Worm (Caenorhabditis elegans): ENCODE results near the gene F59B1.4.

- no peak for TF ChIP-seq ces-1 (GFP tag; optimal IDR thresholded peaks at IDR 0.05)
- no peak for TF ChIP-seq unc-62 (GFP tag; optimal IDR thresholded peaks at IDR 0.05)
- TF ChIP-seq snpc-4 (tag; optimal IDR thresholded peaks at IDR 0.05) = no peak
- TF ChIP-seq pha-4 (tag; optimal IDR thresholded peaks at IDR 0.05) = no peak
- TF ChIP-seq mep-1 (tag; optimal IDR thresholded peaks at IDR 0.05) = no peak
- no peak for TF ChIP-seq bed-3 (GFP tag; optimal IDR thresholded peaks at IDR 0.05)
- TF ChIP-seq ceh-39 (tag; optimal IDR thresholded peaks at IDR 0.05) = no peak
- no peak for TF ChIP-seq lin-13 (tag; optimal IDR thresholded peaks at IDR 0.05)
- no peak for TF ChIP-seq drap-1 (GFP tag; optimal IDR thresholded peaks at IDR 0.05)
- TF ChIP-seq elt-3 (tag; optimal IDR thresholded peaks at IDR 0.05) = no peak
- TF ChIP-seq nhr-28 (tag; optimal IDR thresholded peaks at IDR 0.05) = no peak
- no peak for TF ChIP-seq sem-2 (GFP tag; optimal IDR thresholded peaks at IDR 0.05)
- no peak for TF ChIP-seq nhr-237 (tag; optimal IDR thresholded peaks at IDR 0.05)
Observed at ce11 chrV:3579248-3579647, 47.6 kb downstream of the F59B1.4 start.

Data from whole organism, mixed stage, embryonic.